Fruit fly (Drosophila melanogaster) whole organism, embryonic: ENCODE measurements around the gene Kr-h2.
A peak's percentile ranks its signal among the peaks of the same experiment; 100 is the strongest.

ENCODE experiments used
- ATbp ChIP-seq: fragments of 200-800 bp; sonication (Bioruptor generic); optimal IDR thresholded peaks from 2 replicates; lab custom pipeline; 2017; ENCODE audit warnings: missing biosample characterization, mild to moderate bottlenecking, missing genetic modification characterization, missing genetic modification reagents
- Bteb2 ChIP-seq: fragments of 200-800 bp; sonication (Bioruptor generic); optimal IDR thresholded peaks from 2 replicates; lab custom pipeline; 2016; ENCODE audit warnings: missing biosample characterization, missing genetic modification characterization
- C15 ChIP-seq: fragments of 200-800 bp; sonication (Bioruptor generic); IDR thresholded peaks from 3 replicates; pipeline ENCODE4 v1.3.6; 2022; ENCODE audit warnings: missing biosample characterization, missing genetic modification characterization
- CG10147 ChIP-seq: fragments of 200-800 bp; sonication (Bioruptor generic); optimal IDR thresholded peaks from 2 replicates; lab custom pipeline; 2019; ENCODE audit warnings: missing biosample characterization, mild to moderate bottlenecking, missing genetic modification characterization, moderate library complexity
- CG1024 ChIP-seq: fragments of 200-800 bp; sonication (Bioruptor generic); IDR thresholded peaks from 2 replicates; pipeline ENCODE4 v1.3.6; 2022; ENCODE audit warnings: missing biosample characterization, missing genetic modification characterization
- CG11093 ChIP-seq: fragments of 200-800 bp; sonication (Bioruptor generic); IDR thresholded peaks from 3 replicates; pipeline ENCODE4 v1.3.6; 2022; ENCODE audit warnings: missing biosample characterization, missing genetic modification characterization
- CG11247 ChIP-seq: fragments of 200-800 bp; sonication (Bioruptor generic); IDR thresholded peaks from 2 replicates; pipeline ENCODE4 v1.3.6; 2022; ENCODE audit warnings: missing biosample characterization, missing genetic modification characterization
- CG11696 ChIP-seq: fragments of 200-800 bp; sonication (Bioruptor generic); IDR thresholded peaks from 2 replicates; pipeline ENCODE4 v1.3.6; 2022; ENCODE audit warnings: missing biosample characterization, missing genetic modification characterization
- CG12104 ChIP-seq: fragments of 200-800 bp; sonication (Bioruptor generic); optimal IDR thresholded peaks from 3 replicates; lab custom pipeline; 2016; ENCODE audit warnings: missing biosample characterization, missing genetic modification characterization
- CG12219 ChIP-seq: fragments of 200-800 bp; sonication (Bioruptor generic); optimal IDR thresholded peaks from 3 replicates; lab custom pipeline; 2018; ENCODE audit warnings: missing biosample characterization, mild to moderate bottlenecking, missing genetic modification characterization
- CG13287 ChIP-seq: fragments of 200-800 bp; sonication (Bioruptor generic); IDR thresholded peaks from 2 replicates; pipeline ENCODE4 v1.3.6; 2022; ENCODE audit warnings: missing biosample characterization, missing genetic modification characterization; ENCODE audit not compliant: partially characterized antibody
- CG17612 ChIP-seq: fragments of 200-800 bp; sonication (Bioruptor generic); IDR thresholded peaks from 2 replicates; pipeline ENCODE4 v1.3.6; 2022; ENCODE audit warnings: missing biosample characterization, missing genetic modification characterization
- CG1792 ChIP-seq: fragments of 200-800 bp; sonication (Bioruptor generic); optimal IDR thresholded peaks from 2 replicates; lab custom pipeline; 2016; ENCODE audit warnings: missing biosample characterization, missing genetic modification characterization
- CG2116 ChIP-seq: fragments of 200-800 bp; sonication (Bioruptor generic); optimal IDR thresholded peaks from 3 replicates; lab custom pipeline; 2018; ENCODE audit warnings: missing biosample characterization, mild to moderate bottlenecking, missing genetic modification characterization
- CG30431 ChIP-seq: fragments of 200-800 bp; sonication (Bioruptor generic); optimal IDR thresholded peaks from 2 replicates; lab custom pipeline; 2017; ENCODE audit warnings: missing biosample characterization, missing genetic modification characterization
- CG3847 ChIP-seq: fragments of 200-800 bp; sonication (Bioruptor generic); IDR thresholded peaks from 2 replicates; pipeline ENCODE4 v1.3.6; 2022; ENCODE audit warnings: missing biosample characterization, missing genetic modification characterization
- CG5180 ChIP-seq: fragments of 200-800 bp; sonication (Bioruptor generic); optimal IDR thresholded peaks from 3 replicates; lab custom pipeline; 2017; ENCODE audit warnings: missing biosample characterization, missing genetic modification characterization, mild to moderate bottlenecking, moderate library complexity, missing genetic modification reagents
- CG6683 ChIP-seq: fragments of 200-800 bp; sonication (Bioruptor generic); optimal IDR thresholded peaks from 2 replicates; lab custom pipeline; 2017; ENCODE audit warnings: missing biosample characterization, mild to moderate bottlenecking, missing genetic modification characterization, missing genetic modification reagents
- CG7556 ChIP-seq: fragments of 200-800 bp; sonication (Bioruptor generic); optimal IDR thresholded peaks from 2 replicates; lab custom pipeline; 2017; ENCODE audit warnings: missing biosample characterization, mild to moderate bottlenecking, missing genetic modification characterization
- CG7928 ChIP-seq: fragments of 200-800 bp; sonication (Bioruptor generic); optimal IDR thresholded peaks from 2 replicates; lab custom pipeline; 2017; ENCODE audit warnings: missing biosample characterization, mild to moderate bottlenecking, missing genetic modification characterization
- CG7987 ChIP-seq: fragments of 200-800 bp; sonication (Bioruptor generic); optimal IDR thresholded peaks from 2 replicates; lab custom pipeline; 2018; ENCODE audit warnings: missing biosample characterization, mild to moderate bottlenecking, missing genetic modification characterization, moderate library complexity
- CG8281 ChIP-seq: fragments of 200-800 bp; sonication (Bioruptor generic); optimal IDR thresholded peaks from 2 replicates; lab custom pipeline; 2018; ENCODE audit warnings: missing biosample characterization, mild to moderate bottlenecking, missing genetic modification characterization, moderate library complexity
- CkIIα-i1 ChIP-seq: fragments of 200-800 bp; sonication (Bioruptor generic); IDR thresholded peaks from 2 replicates; pipeline ENCODE4 v1.3.6; 2022; ENCODE audit warnings: missing biosample characterization, missing genetic modification characterization
- Ets65A ChIP-seq: fragments of 200-800 bp; sonication (Bioruptor generic); peaks from one replicate; lab custom pipeline; 2016; ENCODE audit warnings: missing biosample characterization, missing genetic modification characterization
- HmgD ChIP-seq: fragments of 200-800 bp; sonication (Bioruptor generic); optimal IDR thresholded peaks from 3 replicates; lab custom pipeline; 2016; ENCODE audit warnings: missing biosample characterization, missing genetic modification characterization
- HmgZ ChIP-seq: fragments of 200-800 bp; sonication (Bioruptor generic); optimal IDR thresholded peaks from 2 replicates; lab custom pipeline; 2018; ENCODE audit warnings: missing biosample characterization, mild to moderate bottlenecking, missing genetic modification characterization
- Lpt ChIP-seq: fragments of >200 bp; optimal IDR thresholded peaks from 2 replicates; lab custom pipeline; 2018; ENCODE audit warnings: missing biosample characterization, missing genetic modification characterization
- MESR4 ChIP-seq: fragments of 200-800 bp; sonication (Bioruptor generic); optimal IDR thresholded peaks from 2 replicates; lab custom pipeline; 2018; ENCODE audit warnings: missing biosample characterization, mild to moderate bottlenecking, missing genetic modification characterization, moderate library complexity
- Oli ChIP-seq: fragments of 200-800 bp; sonication (Bioruptor generic); optimal IDR thresholded peaks from 2 replicates; lab custom pipeline; 2018; ENCODE audit warnings: missing biosample characterization, mild to moderate bottlenecking, missing genetic modification characterization, moderate library complexity
- Ptx1 ChIP-seq: fragments of 200-800 bp; sonication (Bioruptor generic); IDR thresholded peaks from 2 replicates; pipeline ENCODE4 v1.3.6; 2022; ENCODE audit warnings: missing biosample characterization, missing genetic modification characterization
- Sox102F ChIP-seq: fragments of 200-800 bp; sonication (Bioruptor generic); optimal IDR thresholded peaks from 2 replicates; lab custom pipeline; 2018; ENCODE audit warnings: missing biosample characterization, mild to moderate bottlenecking, missing genetic modification characterization, moderate library complexity
- Tbp ChIP-seq: fragments of >200 bp; optimal IDR thresholded peaks from 2 replicates; lab custom pipeline; 2018; ENCODE audit warnings: missing biosample characterization, missing genetic modification characterization
- Vsx1 ChIP-seq: fragments of 200-800 bp; sonication (Bioruptor generic); optimal IDR thresholded peaks from 2 replicates; lab custom pipeline; 2017; ENCODE audit warnings: missing biosample characterization, mild to moderate bottlenecking, missing genetic modification characterization, missing genetic modification reagents
- aop ChIP-seq: fragments of 200-800 bp; sonication (Bioruptor generic); IDR thresholded peaks from 2 replicates; pipeline ENCODE4 v1.3.6; 2022; ENCODE audit warnings: missing biosample characterization, missing genetic modification characterization
- bbx ChIP-seq: fragments of 200-800 bp; sonication (Bioruptor generic); IDR thresholded peaks from 2 replicates; pipeline ENCODE4 v1.3.6; 2022; ENCODE audit warnings: missing biosample characterization, missing genetic modification characterization; ENCODE audit not compliant: partially characterized antibody
- bowl ChIP-seq: fragments of 200-800 bp; sonication (Bioruptor generic); IDR thresholded peaks from 2 replicates; pipeline ENCODE4 v1.3.6; 2022; ENCODE audit warnings: missing biosample characterization, missing genetic modification characterization
- chinmo ChIP-seq: fragments of 200-800 bp; sonication (Bioruptor generic); IDR thresholded peaks from 4 replicates; pipeline ENCODE4 v1.3.6; 2022; ENCODE audit warnings: missing biosample characterization, missing genetic modification characterization; ENCODE audit not compliant: partially characterized antibody
- ci ChIP-seq: fragments of 200-800 bp; sonication (Bioruptor generic); IDR thresholded peaks from 3 replicates; pipeline ENCODE4 v1.3.6; 2022; ENCODE audit warnings: missing biosample characterization, missing genetic modification characterization
- emc ChIP-seq: fragments of 200-800 bp; sonication (Bioruptor generic); optimal IDR thresholded peaks from 2 replicates; lab custom pipeline; 2016; ENCODE audit warnings: missing biosample characterization, missing genetic modification characterization
- esg ChIP-seq: fragments of 200-800 bp; sonication (Bioruptor generic); conservative IDR thresholded peaks from 2 replicates; pipeline ENCODE4 v1.3.6; 2022; ENCODE audit warnings: missing biosample characterization, missing genetic modification characterization
- gcm2 ChIP-seq: fragments of 200-800 bp; sonication (Bioruptor generic); optimal IDR thresholded peaks from 2 replicates; lab custom pipeline; 2016; ENCODE audit warnings: missing biosample characterization, missing genetic modification characterization
- gro ChIP-seq: fragments of 200-800 bp; sonication (Bioruptor generic); optimal IDR thresholded peaks from 2 replicates; lab custom pipeline; 2016; ENCODE audit warnings: missing biosample characterization, missing genetic modification characterization
- gsb-n ChIP-seq: fragments of 200-800 bp; sonication (Bioruptor generic); optimal IDR thresholded peaks from 3 replicates; lab custom pipeline; 2018; ENCODE audit warnings: missing biosample characterization, mild to moderate bottlenecking, missing genetic modification characterization
- hth ChIP-seq: fragments of >200 bp; optimal IDR thresholded peaks from 2 replicates; lab custom pipeline; 2017; ENCODE audit warnings: inconsistent platforms
- knrl ChIP-seq: fragments of 200-800 bp; sonication (Bioruptor generic); IDR thresholded peaks from 3 replicates; pipeline ENCODE4 v1.3.6; 2022; ENCODE audit warnings: missing biosample characterization, missing genetic modification characterization; ENCODE audit not compliant: partially characterized antibody
- lmd ChIP-seq: fragments of 200-800 bp; sonication (Bioruptor generic); IDR thresholded peaks from 2 replicates; pipeline ENCODE4 v1.3.6; 2022; ENCODE audit warnings: missing biosample characterization, missing genetic modification characterization
- org-1 ChIP-seq: fragments of 200-800 bp; sonication (Bioruptor generic); optimal IDR thresholded peaks from 2 replicates; lab custom pipeline; 2017; ENCODE audit warnings: missing biosample characterization, missing genetic modification characterization
- scrt ChIP-seq: fragments of 200-800 bp; sonication (Bioruptor generic); optimal IDR thresholded peaks from 2 replicates; lab custom pipeline; 2018; ENCODE audit warnings: missing biosample characterization, mild to moderate bottlenecking, missing genetic modification characterization, moderate library complexity
- sens ChIP-seq: fragments of 200-800 bp; sonication (Bioruptor generic); peaks from one replicate; lab custom pipeline; 2016; ENCODE audit warnings: missing biosample characterization, missing genetic modification characterization
- sug ChIP-seq: fragments of 200-800 bp; optimal IDR thresholded peaks from 2 replicates; lab custom pipeline; 2019; ENCODE audit warnings: missing biosample characterization, mild to moderate bottlenecking, missing genetic modification characterization, moderate library complexity
- tio ChIP-seq: fragments of 200-800 bp; sonication (Bioruptor generic); optimal IDR thresholded peaks from 2 replicates; lab custom pipeline; 2017; ENCODE audit warnings: missing biosample characterization, missing genetic modification characterization, inconsistent platforms
- yki ChIP-seq: fragments of >200 bp; optimal IDR thresholded peaks from 3 replicates; lab custom pipeline; 2018

Kr-h2 gene

dm6 chr2L:6051212-6051621 is 19.6 kb upstream of the Kr-h2 start (continued):
- TF ChIP-seq gcm2 (GFP tag; lab: Kevin White, UChicago) (peak; percentile 81), C15 (GFP tag; lab: Robert Waterston, UW) (peak; percentile 82; the same call in 1 of the 3 replicates), CG5180 (GFP tag; lab: Kevin White, UChicago) (peak; percentile 88), CG7556 (GFP tag; lab: Kevin White, UChicago) (peak; percentile 97), CG11093 (peak; percentile 73), CkIIα-i1 (GFP tag; lab: Robert Waterston, UW) (peak; percentile 36; the same call in 1 of the 2 replicates), ci (GFP tag; lab: Robert Waterston, UW) (peak; percentile 99), CG1792 (GFP tag; lab: Kevin White, UChicago) (peak; percentile 90), bowl (GFP tag; lab: Robert Waterston, UW) (peak; percentile 90), Ets65A (GFP tag; lab: Kevin White, UChicago) (peak; percentile 99), CG11247 (GFP tag; lab: Robert Waterston, UW) (peak; percentile 94), CG10147 (GFP tag; lab: Kevin White, UChicago) (peak; percentile 97), CG7928 (GFP tag; lab: Kevin White, UChicago) (peak; percentile 76), org-1 (peak; percentile 96), Sox102F (GFP tag; lab: Kevin White, UChicago) (peak; percentile 95), sug (tag; lab: Kevin White, UChicago) (peak; percentile 96), Lpt (no peak), CG1024 (GFP tag; lab: Robert Waterston, UW) (peak; percentile 86), yki (lab: Kevin White, UChicago) (no peak), CG13287 (GFP tag; lab: Robert Waterston, UW) (no peak), gsb-n (tag; lab: Kevin White, UChicago) (peak; percentile 96), CG2116 (GFP tag; lab: Kevin White, UChicago) (peak; percentile 55), Vsx1 (GFP tag; lab: Kevin White, UChicago) (no peak), ATbp (GFP tag; lab: Kevin White, UChicago) (peak; percentile 95), hth (lab: Kevin White, UChicago) (no peak), CG6683 (GFP tag; lab: Kevin White, UChicago) (peak; percentile 95), gro (peak; percentile 98), emc (peak; percentile 82), HmgD (GFP tag; lab: Kevin White, UChicago) (peak; percentile 69), CG8281 (tag; lab: Kevin White, UChicago) (peak; percentile 83), Tbp (no peak), CG7987 (peak; percentile 93), MESR4 (peak; percentile 46), sens (peak; percentile 99), esg (GFP tag; lab: Robert Waterston, UW) (peak; percentile 91), aop (GFP tag; lab: Robert Waterston, UW) (0 out of 2 replicates have a peak, but pooled peaks have one; percentile 31), CG3847 (peak; percentile 94), scrt (GFP tag; lab: Kevin White, UChicago) (peak; percentile 96), CG17612 (GFP tag; lab: Robert Waterston, UW) (peak; percentile 66), Bteb2 (GFP tag; lab: Kevin White, UChicago) (peak; percentile 94), CG11696 (GFP tag; lab: Robert Waterston, UW) (peak; percentile 88), tio (GFP tag; lab: Kevin White, UChicago) (no peak), CG12104 (GFP tag; lab: Kevin White, UChicago) (peak; percentile 96), HmgZ (tag; lab: Kevin White, UChicago) (peak; percentile 98), chinmo (no peak), lmd (GFP tag; lab: Robert Waterston, UW) (peak; percentile 92), bbx (no peak), Oli (tag; lab: Kevin White, UChicago) (peak; percentile 95), knrl (GFP tag; lab: Robert Waterston, UW) (no peak), CG30431 (GFP tag; lab: Kevin White, UChicago) (peak; percentile 84), CG12219 (GFP tag; lab: Kevin White, UChicago) (peak; percentile 99), Ptx1 (GFP tag; lab: Robert Waterston, UW) (peak; percentile 92)
